Worm (Caenorhabditis elegans) whole organism, young adult: ENCODE results near the gene col-126.
A peak's percentile ranks its signal among the peaks of the same experiment; 100 is the strongest.

ENCODE experiments used
- B0035.1 ChIP-seq: sonication (generic microtip); optimal IDR thresholded peaks from 2 replicates; lab custom pipeline; 2016; ENCODE audit warnings: missing genetic modification characterization, mild to moderate bottlenecking, missing compliant biosample characterization, missing genotype, missing genetic modification reagents
- F22D6.2 ChIP-seq: sonication (generic microtip); optimal IDR thresholded peaks from 2 replicates; lab custom pipeline; 2016; ENCODE audit warnings: mild to moderate bottlenecking, missing genetic modification characterization, missing compliant biosample characterization
- F33H1.4 ChIP-seq: fragments of 200-800 bp; sonication (Bioruptor generic); IDR thresholded peaks from 2 replicates; pipeline ENCODE4 v1.3.6; 2022; ENCODE audit warnings: missing genetic modification reagents, missing genetic modification characterization, missing compliant biosample characterization
- F37B4.10 ChIP-seq: fragments of 200-800 bp; sonication (Bioruptor generic); IDR thresholded peaks from 2 replicates; pipeline ENCODE4 v1.3.6; 2022; ENCODE audit warnings: missing genetic modification characterization, missing compliant biosample characterization
- F39B2.1 ChIP-seq: fragments of 200-800 bp; sonication (Bioruptor generic); IDR thresholded peaks from 2 replicates; pipeline ENCODE4 v1.3.6; 2022; ENCODE audit warnings: missing genetic modification reagents, missing genetic modification characterization, missing compliant biosample characterization
- F55B11.4 ChIP-seq: sonication (generic microtip); optimal IDR thresholded peaks from 2 replicates; lab custom pipeline; 2016; ENCODE audit warnings: missing compliant biosample characterization, missing genetic modification characterization, borderline replicate concordance; ENCODE audit not compliant: insufficient read depth
- K11D2.4 ChIP-seq: fragments of 200-800 bp; sonication (Bioruptor generic); IDR thresholded peaks from 2 replicates; pipeline ENCODE4 v1.3.6; 2022; ENCODE audit warnings: missing genetic modification reagents, missing genetic modification characterization, missing compliant biosample characterization
- T07F8.4 ChIP-seq: sonication (generic microtip); optimal IDR thresholded peaks from 2 replicates; lab custom pipeline; 2016; ENCODE audit warnings: mild to moderate bottlenecking, missing genetic modification characterization, moderate library complexity, missing compliant biosample characterization
- Y53G8AR.9 ChIP-seq: fragments of 200-800 bp; sonication (Bioruptor generic); conservative IDR thresholded peaks from 2 replicates; pipeline ENCODE4 v1.3.6; 2022; ENCODE audit warnings: missing genetic modification reagents, missing genetic modification characterization, missing compliant biosample characterization
- Y67H2A.10 ChIP-seq: fragments of 200-800 bp; sonication (Bioruptor generic); conservative IDR thresholded peaks from 2 replicates; pipeline ENCODE4 v1.3.6; 2022; ENCODE audit warnings: missing genetic modification reagents, missing genetic modification characterization, missing compliant biosample characterization
- ZK185.1 ChIP-seq: sonication (generic microtip); optimal IDR thresholded peaks from 2 replicates; lab custom pipeline; 2016; ENCODE audit warnings: mild to moderate bottlenecking, missing genetic modification characterization, missing compliant biosample characterization; ENCODE audit not compliant: poor library complexity, severe bottlenecking
- akir-1 ChIP-seq: fragments of 200-800 bp; sonication (Bioruptor generic); optimal IDR thresholded peaks from 2 replicates; lab custom pipeline; 2018; ENCODE audit warnings: mild to moderate bottlenecking, missing genetic modification characterization, moderate library complexity, missing compliant biosample characterization
- attf-3 ChIP-seq: fragments of 200-800 bp; sonication (Bioruptor generic); conservative IDR thresholded peaks from 2 replicates; pipeline ENCODE4 v1.3.6; 2022; ENCODE audit warnings: missing genetic modification reagents, missing genetic modification characterization, missing compliant biosample characterization
- ccch-3 ChIP-seq: fragments of 200-800 bp; sonication (Bioruptor generic); optimal IDR thresholded peaks from 2 replicates; lab custom pipeline; 2018; ENCODE audit warnings: mild to moderate bottlenecking, missing genetic modification characterization, missing compliant biosample characterization
- cebp-1 ChIP-seq, 2 experiments: fragments of 200-800 bp in 1 of 2; sonication (Bioruptor generic) in 1 of 2; sonication (generic microtip) in 1 of 2; IDR thresholded peaks in 1 of 2; optimal IDR thresholded peaks in 1 of 2; 2 replicates each; pipeline versions ENCODE4 v1.3.6 to Lab custom; 2017 to 2022; ENCODE audit warnings: missing compliant biosample characterization in 2 of 2, missing genetic modification characterization in 2 of 2, mild to moderate bottlenecking in 1 of 2, missing genetic modification reagents in 1 of 2, moderate library complexity in 1 of 2
- ceh-27 ChIP-seq: fragments of 200-800 bp; sonication (Bioruptor generic); optimal IDR thresholded peaks from 2 replicates; lab custom pipeline; 2018; ENCODE audit warnings: mild to moderate bottlenecking, missing genetic modification characterization, moderate library complexity, missing compliant biosample characterization
- ceh-91 ChIP-seq: fragments of 200-800 bp; sonication (Bioruptor generic); IDR thresholded peaks from 2 replicates; pipeline ENCODE4 v1.3.6; 2022; ENCODE audit warnings: missing genetic modification reagents, missing genetic modification characterization, missing compliant biosample characterization
- ekl-4 ChIP-seq: fragments of 200-800 bp; sonication (Bioruptor generic); IDR thresholded peaks from 2 replicates; pipeline ENCODE4 v1.3.6; 2022; ENCODE audit warnings: missing genetic modification reagents, missing genetic modification characterization, missing compliant biosample characterization
- gei-17 ChIP-seq: fragments of 200-800 bp; sonication (Bioruptor generic); optimal IDR thresholded peaks from 2 replicates; lab custom pipeline; 2018; ENCODE audit warnings: mild to moderate bottlenecking, missing genetic modification characterization, missing compliant biosample characterization
- hlh-12 ChIP-seq: sonication (generic microtip); optimal IDR thresholded peaks from 2 replicates; lab custom pipeline; 2016; ENCODE audit warnings: missing genetic modification characterization, missing compliant biosample characterization
- let-526 ChIP-seq: fragments of 200-800 bp; sonication (Bioruptor generic); IDR thresholded peaks from 2 replicates; pipeline ENCODE4 v1.3.6; 2022; ENCODE audit warnings: missing genetic modification reagents, missing genetic modification characterization, missing compliant biosample characterization
- lir-1 ChIP-seq: fragments of 200-800 bp; sonication (Bioruptor generic); conservative IDR thresholded peaks from 2 replicates; pipeline ENCODE4 v1.3.6; 2022; ENCODE audit warnings: missing genetic modification reagents, missing genetic modification characterization, missing compliant biosample characterization
- madf-6 ChIP-seq: fragments of 200-800 bp; sonication (Bioruptor generic); IDR thresholded peaks from 2 replicates; pipeline ENCODE4 v1.3.6; 2022; ENCODE audit warnings: missing genetic modification reagents, missing genetic modification characterization, missing compliant biosample characterization
- madf-8 ChIP-seq: fragments of 200-800 bp; sonication (Bioruptor generic); conservative IDR thresholded peaks from 2 replicates; pipeline ENCODE4 v1.3.6; 2022; ENCODE audit warnings: missing genetic modification reagents, missing genetic modification characterization, missing compliant biosample characterization
- mel-28 ChIP-seq: sonication (generic microtip); optimal IDR thresholded peaks from 2 replicates; lab custom pipeline; 2016; ENCODE audit warnings: borderline replicate concordance, mild to moderate bottlenecking, missing genetic modification characterization, missing compliant biosample characterization
- mes-4 ChIP-seq: sonication (generic microtip); optimal IDR thresholded peaks from 2 replicates; lab custom pipeline; 2016; ENCODE audit warnings: missing genotype, missing genetic modification characterization, missing compliant biosample characterization
- nhr-80 ChIP-seq: sonication (generic microtip); optimal IDR thresholded peaks from 2 replicates; lab custom pipeline; 2016; ENCODE audit warnings: missing genetic modification characterization, missing compliant biosample characterization
- rcor-1 ChIP-seq: fragments of 200-800 bp; sonication (Bioruptor generic); IDR thresholded peaks from 2 replicates; pipeline ENCODE4 v1.3.6; 2022; ENCODE audit warnings: missing genetic modification reagents, missing genetic modification characterization, missing compliant biosample characterization
- snpc-4 ChIP-seq, 5 experiments: fragments of 150-350 bp in 1 of 5; sonication (generic microtip) in 4 of 5; optimal IDR thresholded peaks; 2 replicates each; lab custom pipeline; 2014 to 2018; ENCODE audit warnings: missing genetic modification characterization in 5 of 5, missing biosample characterization in 3 of 5, antibody characterized with exemption in 2 of 5, mild to moderate bottlenecking in 2 of 5, missing compliant biosample characterization in 2 of 5, missing genotype in 2 of 5, moderate library complexity in 2 of 5, missing genetic modification reagents in 1 of 5
- unc-62 ChIP-seq: fragments of 150-350 bp; optimal IDR thresholded peaks from 2 replicates; lab custom pipeline; 2014; ENCODE audit warnings: missing biosample characterization, missing genetic modification reagents, missing genetic modification characterization
- ztf-26 ChIP-seq: sonication (generic microtip); optimal IDR thresholded peaks from 2 replicates; lab custom pipeline; 2017; ENCODE audit warnings: missing genetic modification characterization, missing compliant biosample characterization
- ztf-3 ChIP-seq: fragments of 200-800 bp; sonication (Bioruptor generic); optimal IDR thresholded peaks from 2 replicates; lab custom pipeline; 2018; ENCODE audit warnings: mild to moderate bottlenecking, missing genetic modification characterization, missing compliant biosample characterization

The col-126 gene

ce11 chrIV:11298154-11299086 is 35.2 kb downstream of the col-126 start, which contains the start of the genes B0035.15 and dnj-1 (continued):
- TF ChIP-seq T07F8.4 (tag; lab: Kevin White, UChicago) (no peak), Y67H2A.10 (GFP tag; lab: Robert Waterston, UW) (no peak), ekl-4 (GFP tag; lab: Robert Waterston, UW) (no peak), mes-4 (tag; lab: Kevin White, UChicago) (no peak), F39B2.1 (GFP tag; lab: Robert Waterston, UW) (no peak), B0035.1 (no peak), F37B4.10 (no peak), F33H1.4 (GFP tag; lab: Robert Waterston, UW) (peak; percentile 81), madf-6 (GFP tag; lab: Robert Waterston, UW) (peak; percentile 78), nhr-80 (no peak), ceh-91 (GFP tag; lab: Robert Waterston, UW) (no peak), madf-8 (GFP tag; lab: Robert Waterston, UW) (peak; percentile 34; the same call in 1 of the 2 replicates), lir-1 (GFP tag; lab: Robert Waterston, UW) (no peak), unc-62 (no peak), gei-17 (GFP tag; lab: Kevin White, UChicago) (no peak)

DNA sequence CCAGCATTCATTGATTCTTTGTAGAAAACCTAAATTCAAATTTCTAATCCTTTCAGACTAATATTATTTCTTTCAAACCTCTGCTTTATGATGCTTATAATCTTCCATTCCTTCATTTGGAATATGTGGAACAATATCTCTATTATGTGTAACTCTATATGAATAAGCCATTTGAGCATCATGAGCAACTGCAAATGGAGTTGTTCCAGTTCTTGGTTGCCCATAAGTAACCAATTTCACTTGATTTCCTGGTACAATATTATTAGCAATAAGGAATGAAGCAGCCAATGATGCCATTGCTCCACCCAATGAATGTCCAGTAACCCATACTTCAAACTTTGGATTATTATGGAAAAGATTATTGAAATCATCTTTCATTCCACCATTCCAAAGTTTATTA is 41.8 kb downstream of the col-126 start:
- TF ChIP-seq akir-1 (GFP tag; lab: Kevin White, UChicago) (no peak), rcor-1 (no peak), madf-6 (GFP tag; lab: Robert Waterston, UW) (no peak), K11D2.4 (GFP tag; lab: Robert Waterston, UW) (no peak), ceh-27 (GFP tag; lab: Kevin White, UChicago) (no peak), ztf-3 (no peak), F39B2.1 (GFP tag; lab: Robert Waterston, UW) (no peak), F55B11.4 (tag; lab: Kevin White, UChicago) (no peak), F37B4.10 (no peak), attf-3 (GFP tag; lab: Robert Waterston, UW) (no peak), let-526 (no peak), ZK185.1 (no peak), cebp-1 (GFP tag; IDR thresholded peaks at IDR 0.05; lab: Robert Waterston, UW) (no peak), cebp-1 (tag; optimal IDR thresholded peaks at IDR 0.05; lab: Kevin White, UChicago) (no peak), F22D6.2 (tag; lab: Kevin White, UChicago) (no peak)

ce11 chrIV:11306548-11306947 is 43.3 kb downstream of the col-126 start, which contains the start of gene B0035.13:
Gene B0035.13 (minus strand): TSS chrIV:11306720.
- TF ChIP-seq Y53G8AR.9 (GFP tag; lab: Robert Waterston, UW) (no peak), nhr-80 (peak; percentile 18)

DNA sequence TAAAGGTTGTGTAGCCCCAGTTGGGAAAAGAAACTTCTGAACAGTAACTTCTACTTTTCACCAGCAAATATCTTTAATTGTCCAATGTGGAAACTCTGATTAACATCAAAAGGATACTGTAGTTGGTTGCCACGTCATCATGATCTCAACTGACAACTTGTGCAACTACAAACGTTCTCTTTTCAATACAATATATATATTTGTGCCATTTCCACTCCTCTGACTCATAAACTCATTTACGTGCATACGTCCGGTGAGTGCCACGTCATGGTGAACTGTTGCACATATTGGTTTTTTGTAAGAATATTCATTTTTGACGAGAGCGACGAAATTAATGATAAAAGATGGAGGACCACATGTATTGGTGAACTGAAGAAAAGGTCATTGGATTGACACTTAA is 44.6 kb downstream of the col-126 start:
- TF ChIP-seq snpc-4 (GFP tag; optimal IDR thresholded peaks at IDR 0.05; lab: Kevin White, UChicago) (no peak), snpc-4 (tag; optimal IDR thresholded peaks at IDR 0.05; lab: Kevin White, UChicago) (no peak), ztf-26 (tag; lab: Kevin White, UChicago) (no peak), ccch-3 (GFP tag; lab: Kevin White, UChicago) (no peak), hlh-12 (tag; lab: Kevin White, UChicago) (no peak), mel-28 (tag; lab: Kevin White, UChicago) (no peak), nhr-80 (no peak)
